Worm (Caenorhabditis elegans) whole organism, early embryonic: ENCODE results near the gene Y50E8A.12.

Source experiments
- B0310.2 ChIP-seq: sonication (generic microtip); optimal IDR thresholded peaks from 2 replicates; lab custom pipeline; 2016; ENCODE audit warnings: mild to moderate bottlenecking, missing genetic modification characterization, missing compliant biosample characterization
- F13C5.2 ChIP-seq: sonication (generic microtip); optimal IDR thresholded peaks from 2 replicates; lab custom pipeline; 2017; ENCODE audit warnings: mild to moderate bottlenecking, missing genetic modification characterization, inconsistent platforms, missing compliant biosample characterization
- aly-1 ChIP-seq: sonication (generic microtip); optimal IDR thresholded peaks from 2 replicates; lab custom pipeline; 2016; ENCODE audit warnings: missing genetic modification characterization, missing compliant biosample characterization
- ama-1 ChIP-seq: fragments of 150-350 bp; optimal IDR thresholded peaks from 2 replicates; lab custom pipeline; 2014
- ceh-13 ChIP-seq: fragments of 200-800 bp; sonication (Bioruptor generic); optimal IDR thresholded peaks from 2 replicates; lab custom pipeline; 2018; ENCODE audit warnings: mild to moderate bottlenecking, missing genetic modification characterization, missing compliant biosample characterization
- ceh-36 ChIP-seq: sonication (generic microtip); optimal IDR thresholded peaks from 2 replicates; lab custom pipeline; 2016; ENCODE audit warnings: missing genetic modification characterization, inconsistent platforms, missing compliant biosample characterization
- ets-7 ChIP-seq: sonication (generic microtip); optimal IDR thresholded peaks from 2 replicates; lab custom pipeline; 2016; ENCODE audit warnings: missing genotype, missing genetic modification characterization, missing compliant biosample characterization
- flt-1 ChIP-seq: fragments of 200-800 bp; sonication (Bioruptor generic); IDR thresholded peaks from 2 replicates; pipeline ENCODE4 v1.3.6; 2022; ENCODE audit warnings: missing genetic modification characterization, missing compliant biosample characterization
- hmbx-1 ChIP-seq: sonication (generic microtip); optimal IDR thresholded peaks from 2 replicates; lab custom pipeline; 2016; ENCODE audit warnings: mild to moderate bottlenecking, missing genetic modification characterization, missing compliant biosample characterization
- hmg-4 ChIP-seq: fragments of 200-800 bp; sonication (Bioruptor generic); optimal IDR thresholded peaks from 2 replicates; lab custom pipeline; 2018; ENCODE audit warnings: mild to moderate bottlenecking, missing genetic modification characterization, missing compliant biosample characterization
- hnd-1 ChIP-seq: sonication (generic microtip); optimal IDR thresholded peaks from 2 replicates; lab custom pipeline; 2016; ENCODE audit warnings: missing genetic modification characterization, missing compliant biosample characterization
- pes-1 ChIP-seq: fragments of 200-800 bp; sonication (Bioruptor generic); IDR thresholded peaks from 2 replicates; pipeline ENCODE4 v1.3.6; 2022; ENCODE audit warnings: missing genetic modification reagents, missing genetic modification characterization, missing compliant biosample characterization
- scrt-1 ChIP-seq: fragments of 200-800 bp; sonication (Bioruptor generic); IDR thresholded peaks from 2 replicates; pipeline ENCODE4 v1.3.6; 2022; ENCODE audit warnings: missing genetic modification characterization, missing compliant biosample characterization
- sea-1 ChIP-seq: fragments of 200-800 bp; sonication (Bioruptor generic); conservative IDR thresholded peaks from 2 replicates; pipeline ENCODE4 v1.3.6; 2022; ENCODE audit warnings: missing genetic modification characterization, missing compliant biosample characterization
- tbx-11 ChIP-seq: fragments of 200-800 bp; sonication (Bioruptor generic); IDR thresholded peaks from 2 replicates; pipeline ENCODE4 v1.3.6; 2022; ENCODE audit warnings: missing genetic modification characterization, missing compliant biosample characterization
- tbx-37 ChIP-seq: fragments of 200-800 bp; sonication (Bioruptor generic); conservative IDR thresholded peaks from 2 replicates; pipeline ENCODE4 v1.3.6; 2022; ENCODE audit warnings: missing genetic modification reagents, missing genetic modification characterization, missing compliant biosample characterization
- tra-4 ChIP-seq: sonication (generic microtip); optimal IDR thresholded peaks from 2 replicates; lab custom pipeline; 2017; ENCODE audit warnings: missing genetic modification characterization, missing compliant biosample characterization

Y50E8A.12 gene

DNA sequence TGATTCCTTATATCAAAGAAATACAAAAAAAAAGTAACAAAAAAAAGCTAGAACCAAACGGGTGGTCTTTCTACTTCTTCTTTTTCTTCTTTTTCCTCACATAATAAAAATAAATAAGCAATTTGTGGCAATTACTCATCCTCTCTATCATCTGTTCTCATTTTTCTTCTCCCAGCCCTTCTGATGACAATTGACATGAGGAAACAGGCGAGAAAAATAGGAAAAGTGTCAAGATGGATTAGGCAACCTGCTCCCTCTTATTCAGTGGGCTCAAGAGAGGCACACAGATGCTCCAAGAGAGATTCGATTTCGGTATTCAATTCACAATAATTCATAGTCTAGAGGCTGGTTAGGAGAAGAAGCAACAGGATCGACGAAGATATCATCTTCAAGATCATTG, 6.8 kb upstream of the Y50E8A.12 start:
- no peak for TF ChIP-seq hmbx-1 (tag; lab: Kevin White, UChicago)
- no peak for TF ChIP-seq tbx-37 (GFP tag; lab: Robert Waterston, UW)
- TF ChIP-seq scrt-1 (GFP tag; lab: Robert Waterston, UW), result no peak
- TF ChIP-seq hnd-1 (tag; lab: Kevin White, UChicago), result no peak
- no peak for TF ChIP-seq ama-1 (lab: Kevin White, UChicago)
- TF ChIP-seq pes-1, result no peak
- TF ChIP-seq hmg-4 (GFP tag; lab: Kevin White, UChicago), result no peak
- no peak for TF ChIP-seq tra-4 (tag; lab: Kevin White, UChicago)
- TF ChIP-seq sea-1 (GFP tag; lab: Robert Waterston, UW), result no peak
- TF ChIP-seq aly-1 (tag; lab: Kevin White, UChicago), result no peak
- no peak for TF ChIP-seq ets-7 (tag; lab: Kevin White, UChicago)
- TF ChIP-seq flt-1, result no peak

DNA sequence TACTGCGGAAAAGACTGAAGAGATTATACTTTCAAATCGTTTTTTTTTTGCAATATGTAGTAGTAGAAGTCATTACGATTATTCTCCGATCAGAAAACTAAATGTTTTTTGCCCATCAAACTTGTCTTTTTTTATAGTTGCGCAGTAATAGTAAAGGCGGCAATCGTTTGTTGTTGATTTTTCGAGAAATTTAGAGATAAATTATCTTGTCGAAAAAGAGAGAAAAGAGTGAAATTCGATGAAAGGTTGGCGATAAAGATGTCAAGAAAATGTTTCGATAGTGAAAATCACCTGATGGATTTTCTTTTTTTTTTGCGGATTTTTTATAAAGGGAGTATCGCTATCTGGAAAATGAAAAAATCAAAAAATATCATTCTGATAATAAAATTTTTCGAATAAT, 4.5 kb upstream of the Y50E8A.12 start:
- TF ChIP-seq hmbx-1 (tag; lab: Kevin White, UChicago), result no peak
- TF ChIP-seq scrt-1 (GFP tag; lab: Robert Waterston, UW), result no peak
- TF ChIP-seq ets-7 (tag; lab: Kevin White, UChicago), result no peak
- no peak for TF ChIP-seq pes-1
- no peak for TF ChIP-seq B0310.2
- no peak for TF ChIP-seq tbx-11 (GFP tag; lab: Robert Waterston, UW)
- TF ChIP-seq aly-1 (tag; lab: Kevin White, UChicago), result no peak
- TF ChIP-seq ceh-13 (GFP tag; lab: Kevin White, UChicago), result no peak
- no peak for TF ChIP-seq hmg-4 (GFP tag; lab: Kevin White, UChicago)
- no peak for TF ChIP-seq sea-1 (GFP tag; lab: Robert Waterston, UW)
- no peak for TF ChIP-seq tbx-37 (GFP tag; lab: Robert Waterston, UW)
- no peak for TF ChIP-seq tra-4 (tag; lab: Kevin White, UChicago)

ce11 chrV:14784787-14785186, 777 bp upstream of the Y50E8A.12 start:
- no peak for TF ChIP-seq F13C5.2 (tag; lab: Kevin White, UChicago)
- TF ChIP-seq sea-1 (GFP tag; lab: Robert Waterston, UW), result no peak
- no peak for TF ChIP-seq ceh-13 (GFP tag; lab: Kevin White, UChicago)
- TF ChIP-seq tbx-37 (GFP tag; lab: Robert Waterston, UW), result no peak

- TF ChIP-seq ceh-13 (GFP tag; lab: Kevin White, UChicago), result no peak
- TF ChIP-seq tbx-37 (GFP tag; lab: Robert Waterston, UW), result no peak
- no peak for TF ChIP-seq tbx-11 (GFP tag; lab: Robert Waterston, UW)
- no peak for TF ChIP-seq ceh-36 (tag; lab: Kevin White, UChicago)
- no peak for TF ChIP-seq ets-7 (tag; lab: Kevin White, UChicago)
- TF ChIP-seq F13C5.2 (tag; lab: Kevin White, UChicago), result no peak
- TF ChIP-seq hmg-4 (GFP tag; lab: Kevin White, UChicago), result no peak
- TF ChIP-seq pes-1, result no peak
- TF ChIP-seq B0310.2, result no peak
- TF ChIP-seq tra-4 (tag; lab: Kevin White, UChicago), result no peak
- TF ChIP-seq aly-1 (tag; lab: Kevin White, UChicago), result no peak
- no peak for TF ChIP-seq flt-1
- no peak for TF ChIP-seq sea-1 (GFP tag; lab: Robert Waterston, UW)
- TF ChIP-seq hnd-1 (tag; lab: Kevin White, UChicago), result no peak
Observed at ce11 chrV:14781130-14781529, 2.9 kb downstream of the Y50E8A.12 start, which contains the start of gene Y50E8A.11. Y50E8A.11 (plus strand) TSS chrV:14781430.

- no peak for TF ChIP-seq tbx-37 (GFP tag; lab: Robert Waterston, UW)
- TF ChIP-seq hmbx-1 (tag; lab: Kevin White, UChicago), result no peak
- no peak for TF ChIP-seq sea-1 (GFP tag; lab: Robert Waterston, UW)
- TF ChIP-seq tbx-11 (GFP tag; lab: Robert Waterston, UW), result no peak
- no peak for TF ChIP-seq flt-1
- TF ChIP-seq hmg-4 (GFP tag; lab: Kevin White, UChicago), result no peak
Observed at ce11 chrV:14779644-14780043, 4.4 kb downstream of the Y50E8A.12 start, which contains the start of the genes scrm-7 and Y50E8A.10. scrm-7 (minus strand) TSS chrV:14779744. Y50E8A.10 (plus strand) TSS chrV:14779996.

- TF ChIP-seq hnd-1 (tag; lab: Kevin White, UChicago) (no peak), sea-1 (GFP tag; lab: Robert Waterston, UW) (no peak), scrt-1 (GFP tag; lab: Robert Waterston, UW) (no peak), pes-1 (no peak), flt-1 (no peak), aly-1 (tag; lab: Kevin White, UChicago) (no peak), hmbx-1 (tag; lab: Kevin White, UChicago) (no peak), ama-1 (lab: Kevin White, UChicago) (no peak), F13C5.2 (tag; lab: Kevin White, UChicago) (no peak), tra-4 (tag; lab: Kevin White, UChicago) (no peak), tbx-11 (GFP tag; lab: Robert Waterston, UW) (no peak), tbx-37 (GFP tag; lab: Robert Waterston, UW) (no peak), hmg-4 (GFP tag; lab: Kevin White, UChicago) (no peak), ceh-36 (tag; lab: Kevin White, UChicago) (no peak), ceh-13 (GFP tag; lab: Kevin White, UChicago) (no peak), ets-7 (tag; lab: Kevin White, UChicago) (no peak)
Observed at ce11 chrV:14773048-14773447, 11.0 kb downstream of the Y50E8A.12 start, which contains the start of gene haf-7. haf-7 (plus strand) TSS chrV:14773258.

DNA sequence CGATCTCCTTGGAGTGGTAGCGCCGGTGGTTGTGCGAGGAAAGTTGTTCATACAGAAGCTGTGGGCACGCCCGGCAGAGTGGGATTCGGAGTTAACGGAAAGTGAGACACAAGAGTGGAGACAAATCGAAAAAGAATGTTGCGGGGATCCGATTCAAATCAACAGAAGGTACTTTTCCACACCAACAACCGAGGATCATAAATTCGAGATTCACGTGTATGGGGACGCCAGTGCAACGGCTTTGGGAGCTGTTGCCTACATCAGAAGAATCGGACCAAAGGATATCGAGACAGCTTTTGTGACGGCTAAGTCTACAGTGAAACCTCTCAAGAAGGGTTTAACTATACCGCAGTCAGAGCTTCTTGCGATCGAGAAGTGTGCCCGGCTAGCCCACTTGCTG, 20.4 kb downstream of the Y50E8A.12 start:
- TF ChIP-seq sea-1 (GFP tag; lab: Robert Waterston, UW) (no peak), ets-7 (tag; lab: Kevin White, UChicago) (no peak), ama-1 (lab: Kevin White, UChicago) (no peak), scrt-1 (GFP tag; lab: Robert Waterston, UW) (no peak), ceh-36 (tag; lab: Kevin White, UChicago) (no peak), aly-1 (tag; lab: Kevin White, UChicago) (no peak)
